Worm (Caenorhabditis elegans) whole organism, L1 larva: ENCODE data around the gene mup-4.
A peak's percentile ranks its signal among the peaks of the same experiment; 100 is the strongest.

Source experiments
- C04F5.9 ChIP-seq: sonication (generic microtip); optimal IDR thresholded peaks from 2 replicates; lab custom pipeline; 2016; ENCODE audit warnings: missing genetic modification characterization, missing compliant biosample characterization
- F16B12.6 ChIP-seq: fragments of 150-350 bp; optimal IDR thresholded peaks from 2 replicates; lab custom pipeline; 2014; ENCODE audit warnings: missing biosample characterization, missing genetic modification characterization
- Y116A8C.19 ChIP-seq: sonication (generic microtip); optimal IDR thresholded peaks from 2 replicates; lab custom pipeline; 2016; ENCODE audit warnings: missing compliant biosample characterization, missing genetic modification characterization, borderline replicate concordance
- alr-1 ChIP-seq: fragments of 200-800 bp; sonication (Bioruptor generic); optimal IDR thresholded peaks from 2 replicates; lab custom pipeline; 2018; ENCODE audit warnings: borderline replicate concordance, mild to moderate bottlenecking, missing genetic modification characterization, missing compliant biosample characterization
- aly-2 ChIP-seq: fragments of 150-350 bp; optimal IDR thresholded peaks from 2 replicates; lab custom pipeline; 2014; ENCODE audit warnings: missing biosample characterization, missing genetic modification characterization
- blmp-1 ChIP-seq: fragments of 150-350 bp; optimal IDR thresholded peaks from 2 replicates; lab custom pipeline; 2014; ENCODE audit warnings: missing biosample characterization, missing genetic modification characterization
- ceh-8 ChIP-seq: fragments of 200-800 bp; sonication (Bioruptor generic); optimal IDR thresholded peaks from 2 replicates; lab custom pipeline; 2018; ENCODE audit warnings: mild to moderate bottlenecking, missing genetic modification characterization, moderate library complexity, missing compliant biosample characterization
- ceh-88 ChIP-seq: fragments of 200-800 bp; sonication (Bioruptor generic); IDR thresholded peaks from 2 replicates; pipeline ENCODE4 v1.3.6; 2022; ENCODE audit warnings: missing genetic modification characterization, missing compliant biosample characterization
- ces-1 ChIP-seq: fragments of 150-350 bp; optimal IDR thresholded peaks from 2 replicates; lab custom pipeline; 2014; ENCODE audit warnings: missing biosample characterization, missing genetic modification reagents, missing genetic modification characterization
- dpl-1 ChIP-seq, 3 experiments: fragments of 150-350 bp in 2 of 3; sonication (generic microtip) in 1 of 3; optimal IDR thresholded peaks; 2 replicates each; lab custom pipeline; 2014 to 2017; ENCODE audit warnings: missing biosample characterization in 3 of 3, missing genetic modification characterization in 3 of 3, missing genetic modification reagents in 3 of 3
- dsc-1 ChIP-seq: sonication (generic microtip); optimal IDR thresholded peaks from 2 replicates; lab custom pipeline; 2016; ENCODE audit warnings: mild to moderate bottlenecking, missing genetic modification characterization, missing compliant biosample characterization
- efl-3 ChIP-seq: fragments of 200-800 bp; sonication (Bioruptor generic); optimal IDR thresholded peaks from 2 replicates; lab custom pipeline; 2018; ENCODE audit warnings: mild to moderate bottlenecking, missing genetic modification characterization, missing compliant biosample characterization
- egl-13 ChIP-seq: sonication (generic microtip); optimal IDR thresholded peaks from 2 replicates; lab custom pipeline; 2016; ENCODE audit warnings: missing genotype, missing genetic modification reagents, missing genetic modification characterization, missing compliant biosample characterization
- egl-27 ChIP-seq, 2 experiments: fragments of 150-350 bp in 1 of 2; sonication (generic microtip); optimal IDR thresholded peaks; 3 replicates each; lab custom pipeline; 2017 to 2018; ENCODE audit warnings: missing biosample characterization in 2 of 2, missing genetic modification characterization in 2 of 2, missing genetic modification reagents in 2 of 2
- elt-2 ChIP-seq: sonication (generic microtip); optimal IDR thresholded peaks from 2 replicates; lab custom pipeline; 2016; ENCODE audit warnings: missing genetic modification characterization, mild to moderate bottlenecking, inconsistent platforms, missing compliant biosample characterization, missing genetic modification reagents
- elt-3 ChIP-seq, 6 experiments: fragments of 150-350 bp in 1 of 6; sonication (generic microtip); optimal IDR thresholded peaks; 2 replicates each; lab custom pipeline; 2017 to 2018; ENCODE audit warnings: missing biosample characterization in 6 of 6, missing genetic modification characterization in 6 of 6, inconsistent platforms in 1 of 6
- ets-5 ChIP-seq: fragments of 200-800 bp; sonication (Bioruptor generic); IDR thresholded peaks from 2 replicates; pipeline ENCODE4 v1.3.6; 2022; ENCODE audit warnings: missing genetic modification characterization, missing compliant biosample characterization
- fkh-10 ChIP-seq: sonication (generic microtip); optimal IDR thresholded peaks from 2 replicates; lab custom pipeline; 2017; ENCODE audit warnings: missing biosample characterization, missing genetic modification reagents, missing genetic modification characterization
- fkh-8 ChIP-seq: sonication (generic microtip); optimal IDR thresholded peaks from 2 replicates; lab custom pipeline; 2016; ENCODE audit warnings: mild to moderate bottlenecking, missing genetic modification characterization, missing compliant biosample characterization
- hlh-17 ChIP-seq: fragments of 200-800 bp; sonication (Bioruptor generic); optimal IDR thresholded peaks from 2 replicates; lab custom pipeline; 2018; ENCODE audit warnings: missing genetic modification characterization, mild to moderate bottlenecking, missing compliant biosample characterization, moderate library complexity, borderline replicate concordance
- hlh-4 ChIP-seq: sonication (generic microtip); optimal IDR thresholded peaks from 2 replicates; lab custom pipeline; 2016; ENCODE audit warnings: mild to moderate bottlenecking, missing genetic modification characterization, missing compliant biosample characterization
- hpl-2 ChIP-seq: fragments of 150-350 bp; optimal IDR thresholded peaks from 2 replicates; lab custom pipeline; 2014; ENCODE audit warnings: missing biosample characterization, missing genetic modification reagents, missing genetic modification characterization
- isw-1 ChIP-seq: fragments of 200-800 bp; sonication (Bioruptor generic); IDR thresholded peaks from 2 replicates; pipeline ENCODE4 v1.3.6; 2022; ENCODE audit warnings: missing genetic modification characterization, missing compliant biosample characterization
- jun-1 ChIP-seq: fragments of 150-350 bp; optimal IDR thresholded peaks from 2 replicates; lab custom pipeline; 2014; ENCODE audit warnings: missing biosample characterization, missing genetic modification reagents, missing genetic modification characterization
- lin-13 ChIP-seq: fragments of 150-350 bp; optimal IDR thresholded peaks from 2 replicates; lab custom pipeline; 2014; ENCODE audit warnings: missing biosample characterization, missing genetic modification reagents, missing genetic modification characterization
- lin-14 ChIP-seq: fragments of 200-800 bp; sonication (Bioruptor generic); optimal IDR thresholded peaks from 2 replicates; lab custom pipeline; 2018; ENCODE audit warnings: mild to moderate bottlenecking, missing genetic modification characterization, moderate library complexity, missing compliant biosample characterization
- lin-15B ChIP-seq: fragments of 150-350 bp; sonication (generic microtip); optimal IDR thresholded peaks from 3 replicates; lab custom pipeline; 2014; ENCODE audit warnings: missing biosample characterization, missing genetic modification characterization
- lin-35 ChIP-seq, 2 experiments: fragments of 150-350 bp; optimal IDR thresholded peaks; 2 replicates each; lab custom pipeline; 2014; ENCODE audit warnings: missing biosample characterization in 2 of 2, missing genetic modification characterization in 2 of 2, missing genetic modification reagents in 2 of 2
- lin-39 ChIP-seq: fragments of 150-350 bp; optimal IDR thresholded peaks from 2 replicates; lab custom pipeline; 2014; ENCODE audit warnings: missing biosample characterization, missing genetic modification reagents, missing genetic modification characterization
- lsy-2 ChIP-seq, 2 experiments: fragments of 150-350 bp; optimal IDR thresholded peaks; 2 replicates each; lab custom pipeline; 2014; ENCODE audit warnings: missing biosample characterization in 2 of 2, missing genetic modification characterization in 2 of 2
- mab-9 ChIP-seq: fragments of 200-800 bp; sonication (Bioruptor generic); IDR thresholded peaks from 2 replicates; pipeline ENCODE4 v1.3.6; 2022; ENCODE audit warnings: missing genetic modification reagents, missing genetic modification characterization, missing compliant biosample characterization
- mdl-1 ChIP-seq, 2 experiments: fragments of 150-350 bp; optimal IDR thresholded peaks; 2 replicates each; lab custom pipeline; 2014 to 2017; ENCODE audit warnings: missing biosample characterization in 2 of 2, missing genetic modification characterization in 2 of 2, inconsistent platforms in 1 of 2
- nhr-11 ChIP-seq: fragments of 150-350 bp; optimal IDR thresholded peaks from 2 replicates; lab custom pipeline; 2014; ENCODE audit warnings: missing biosample characterization, missing genetic modification characterization
- nhr-20 ChIP-seq: sonication (generic microtip); optimal IDR thresholded peaks from 2 replicates; lab custom pipeline; 2016; ENCODE audit warnings: mild to moderate bottlenecking, missing genetic modification characterization, missing compliant biosample characterization
- nhr-28 ChIP-seq: fragments of 150-350 bp; optimal IDR thresholded peaks from 2 replicates; lab custom pipeline; 2014; ENCODE audit warnings: missing biosample characterization, missing genetic modification characterization
- nhr-76 ChIP-seq: sonication (generic microtip); optimal IDR thresholded peaks from 2 replicates; lab custom pipeline; 2017; ENCODE audit warnings: missing biosample characterization, missing genetic modification characterization
- nhr-84 ChIP-seq: sonication (generic microtip); optimal IDR thresholded peaks from 2 replicates; lab custom pipeline; 2017; ENCODE audit warnings: missing biosample characterization, missing genetic modification characterization
- nhr-85 ChIP-seq: sonication (generic microtip); peaks from one replicate; lab custom pipeline; 2016; ENCODE audit warnings: missing genetic modification characterization, inconsistent platforms, missing compliant biosample characterization
- nhr-90 ChIP-seq: sonication (generic microtip); optimal IDR thresholded peaks from 2 replicates; lab custom pipeline; 2016; ENCODE audit warnings: mild to moderate bottlenecking, missing genetic modification characterization, missing compliant biosample characterization; ENCODE audit not compliant: poor library complexity
- pqm-1 ChIP-seq: sonication (generic microtip); optimal IDR thresholded peaks from 3 replicates; lab custom pipeline; 2017; ENCODE audit warnings: missing biosample characterization, missing genetic modification characterization
- skn-1 ChIP-seq: fragments of 150-350 bp; optimal IDR thresholded peaks from 2 replicates; lab custom pipeline; 2014; ENCODE audit warnings: missing biosample characterization, missing genetic modification characterization
- snu-23 ChIP-seq: sonication (generic microtip); optimal IDR thresholded peaks from 2 replicates; lab custom pipeline; 2016; ENCODE audit warnings: missing genetic modification characterization, missing compliant biosample characterization
- sptf-1 ChIP-seq: fragments of 150-350 bp; optimal IDR thresholded peaks from 2 replicates; lab custom pipeline; 2014; ENCODE audit warnings: missing biosample characterization, missing genetic modification characterization
- swsn-7 ChIP-seq: sonication (generic microtip); optimal IDR thresholded peaks from 2 replicates; lab custom pipeline; 2016; ENCODE audit warnings: missing genetic modification characterization, missing compliant biosample characterization
- tbx-2 ChIP-seq: sonication (generic microtip); optimal IDR thresholded peaks from 2 replicates; lab custom pipeline; 2016; ENCODE audit warnings: missing genetic modification characterization, missing compliant biosample characterization
- tlp-1 ChIP-seq: fragments of 150-350 bp; optimal IDR thresholded peaks from 2 replicates; lab custom pipeline; 2014; ENCODE audit warnings: missing biosample characterization, missing genetic modification characterization
- unc-130 ChIP-seq: fragments of 150-350 bp; optimal IDR thresholded peaks from 2 replicates; lab custom pipeline; 2017; ENCODE audit warnings: missing biosample characterization, missing genetic modification characterization, inconsistent platforms
- unc-30 ChIP-seq: sonication (generic microtip); optimal IDR thresholded peaks from 2 replicates; lab custom pipeline; 2017; ENCODE audit warnings: missing biosample characterization, missing genetic modification characterization
- unc-62 ChIP-seq: fragments of 150-350 bp; optimal IDR thresholded peaks from 2 replicates; lab custom pipeline; 2014; ENCODE audit warnings: missing biosample characterization, missing genetic modification reagents, missing genetic modification characterization
- zag-1 ChIP-seq: fragments of 150-350 bp; optimal IDR thresholded peaks from 2 replicates; lab custom pipeline; 2014; ENCODE audit warnings: missing biosample characterization, missing genetic modification characterization
- zip-4 ChIP-seq: fragments of 200-800 bp; sonication (Bioruptor generic); optimal IDR thresholded peaks from 2 replicates; lab custom pipeline; 2018; ENCODE audit warnings: mild to moderate bottlenecking, missing genetic modification characterization, moderate library complexity, missing compliant biosample characterization

mup-4 gene

DNA sequence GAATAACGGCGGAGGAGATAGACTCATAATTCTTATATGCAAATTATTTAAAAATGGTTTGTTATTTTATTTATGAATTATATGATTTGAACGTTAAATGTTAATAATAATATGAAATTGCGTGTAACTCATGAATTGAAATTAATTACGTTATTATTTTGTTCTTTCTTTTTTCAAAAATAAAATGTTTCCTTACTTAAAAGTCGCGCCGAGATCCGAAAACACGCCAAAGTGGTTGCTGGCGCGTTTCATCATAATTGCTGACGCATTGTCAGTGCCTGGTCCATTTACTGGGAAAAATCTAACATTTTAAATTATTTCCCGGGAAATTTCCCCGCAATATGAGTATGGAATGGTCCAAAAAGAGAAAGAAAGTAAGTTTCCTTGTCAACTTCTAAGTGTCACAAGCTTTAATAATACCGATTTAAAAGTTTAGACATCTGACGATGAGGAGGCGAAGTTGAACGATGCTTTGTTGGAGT lies 10.6 kb upstream of the mup-4 start, which contains the start of the genes C07H6.9 and sap-140 (continued):
- TF ChIP-seq Y116A8C.19 (tag; lab: Kevin White, UChicago), result no peak
- TF ChIP-seq nhr-90 (tag; lab: Kevin White, UChicago), result peak; percentile 85
- TF ChIP-seq lin-35 (GFP tag; optimal IDR thresholded peaks at IDR 0.05; lab: Kevin White, UChicago), result peak; percentile 92 to 96
- TF ChIP-seq egl-13, result peak; percentile 67
- no peak for TF ChIP-seq pqm-1 (tag; lab: Kevin White, UChicago)
- TF ChIP-seq sptf-1 (tag; lab: Kevin White, UChicago), result no peak
- peak; percentile 90 to 91 for TF ChIP-seq lsy-2 (tag; optimal IDR thresholded peaks at IDR 0.05; lab: Kevin White, UChicago)
- TF ChIP-seq swsn-7 (tag; lab: Kevin White, UChicago), result peak; percentile 86
- peak; percentile 35 for TF ChIP-seq zip-4 (GFP tag; lab: Kevin White, UChicago)
- no peak for TF ChIP-seq ces-1 (GFP tag; lab: Kevin White, UChicago)
- no peak for TF ChIP-seq unc-62 (GFP tag; lab: Kevin White, UChicago)
- TF ChIP-seq efl-3 (GFP tag; lab: Kevin White, UChicago), result no peak
- peak; percentile 88 for TF ChIP-seq snu-23 (GFP tag; lab: Kevin White, UChicago)
- peak; percentile 82 for TF ChIP-seq lin-13 (GFP tag; lab: Kevin White, UChicago)
- TF ChIP-seq nhr-84 (tag; lab: Kevin White, UChicago), result no peak
- peak; percentile 87 for TF ChIP-seq dsc-1 (tag; lab: Kevin White, UChicago)
- no peak for TF ChIP-seq hpl-2 (GFP tag; lab: Kevin White, UChicago)
- peak; percentile 51 for TF ChIP-seq C04F5.9 (tag; lab: Kevin White, UChicago)
- peak; percentile 94 for TF ChIP-seq unc-130
- TF ChIP-seq nhr-85 (tag; lab: Kevin White, UChicago), result peak; percentile 93
- TF ChIP-seq nhr-28, result no peak
- peak; percentile 66 for TF ChIP-seq fkh-8 (tag; lab: Kevin White, UChicago)
- peak; percentile 52 for TF ChIP-seq skn-1 (tag; lab: Kevin White, UChicago)
- peak; percentile 84 for TF ChIP-seq blmp-1 (tag; lab: Kevin White, UChicago)
- TF ChIP-seq elt-2 (tag; lab: Kevin White, UChicago), result peak; percentile 27
- no peak for TF ChIP-seq hlh-17 (GFP tag; lab: Kevin White, UChicago)
- TF ChIP-seq mdl-1 (tag; optimal IDR thresholded peaks at IDR 0.05; lab: Kevin White, UChicago), result peak in 1 of 2 experiments; percentile 81
- peak; percentile 93 to 96 (median 95) for TF ChIP-seq dpl-1 (GFP tag; optimal IDR thresholded peaks at IDR 0.05; lab: Kevin White, UChicago)
- no peak for TF ChIP-seq unc-30 (tag; lab: Kevin White, UChicago)
- no peak for TF ChIP-seq hlh-4 (tag; lab: Kevin White, UChicago)
- no peak for TF ChIP-seq alr-1
- peak; percentile 84 for TF ChIP-seq tbx-2 (tag; lab: Kevin White, UChicago)

DNA sequence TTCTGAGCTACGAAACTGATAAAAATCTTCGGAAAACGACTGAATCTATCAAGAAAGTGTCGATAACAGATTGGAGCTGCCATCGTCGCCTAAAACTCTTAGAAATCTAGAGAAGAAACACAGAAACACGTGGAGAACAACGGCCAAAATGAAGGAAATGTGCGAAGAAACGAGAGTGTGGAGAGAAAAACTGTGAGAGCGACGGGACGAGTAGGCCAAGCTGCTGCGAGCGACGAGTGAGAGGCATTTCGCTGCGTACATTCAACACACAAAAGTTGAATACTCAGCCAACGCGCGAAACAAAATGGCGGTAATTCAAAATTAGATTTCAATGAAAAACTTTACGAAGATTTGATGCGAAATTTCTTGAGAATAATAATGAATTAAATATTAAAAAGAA lies 9.4 kb upstream of the mup-4 start:
- TF ChIP-seq lin-14 (GFP tag; lab: Kevin White, UChicago) (peak; percentile 95), tbx-2 (tag; lab: Kevin White, UChicago) (peak; percentile 82), egl-27 (tag; optimal IDR thresholded peaks at IDR 0.05; lab: Kevin White, UChicago) (no peak), aly-2 (tag; lab: Kevin White, UChicago) (peak; percentile 69), F16B12.6 (tag; lab: Kevin White, UChicago) (peak; percentile 61), fkh-10 (GFP tag; lab: Kevin White, UChicago) (peak; percentile 73), nhr-76 (tag; lab: Kevin White, UChicago) (no peak), unc-130 (peak; percentile 59), nhr-28 (no peak), nhr-20 (peak; percentile 86), nhr-85 (tag; lab: Kevin White, UChicago) (peak; percentile 88), ceh-8 (GFP tag; lab: Kevin White, UChicago) (no peak), ceh-88 (GFP tag; lab: Robert Waterston, UW) (peak; percentile 51; the same call in 1 of the 2 replicates), lin-15B (tag; lab: Kevin White, UChicago) (peak; percentile 95), zip-4 (GFP tag; lab: Kevin White, UChicago) (peak; percentile 13), ets-5 (GFP tag; lab: Robert Waterston, UW) (no peak), jun-1 (tag; lab: Kevin White, UChicago) (peak; percentile 82), isw-1 (GFP tag; lab: Robert Waterston, UW) (peak; percentile 81), elt-3 (tag; optimal IDR thresholded peaks at IDR 0.05; lab: Kevin White, UChicago) (peak in 3 of 6 experiments; percentile 53 to 63 (median 56)), ces-1 (GFP tag; lab: Kevin White, UChicago) (no peak), mab-9 (GFP tag; lab: Robert Waterston, UW) (peak; percentile 63; the same call in 1 of the 2 replicates), nhr-11 (peak; percentile 63), tlp-1 (tag; lab: Kevin White, UChicago) (no peak), lin-39 (tag; lab: Kevin White, UChicago) (peak; percentile 73), zag-1 (tag; lab: Kevin White, UChicago) (no peak), skn-1 (tag; lab: Kevin White, UChicago) (peak; percentile 81)
